Worm (Caenorhabditis elegans) whole organism, early embryonic: ENCODE results near the gene ZC443.3.

Experiments
- B0310.2 ChIP-seq: sonication (generic microtip); optimal IDR thresholded peaks from 2 replicates; lab custom pipeline; 2016; ENCODE audit warnings: mild to moderate bottlenecking, missing genetic modification characterization, missing compliant biosample characterization
- F13C5.2 ChIP-seq: sonication (generic microtip); optimal IDR thresholded peaks from 2 replicates; lab custom pipeline; 2017; ENCODE audit warnings: mild to moderate bottlenecking, missing genetic modification characterization, inconsistent platforms, missing compliant biosample characterization
- aly-1 ChIP-seq: sonication (generic microtip); optimal IDR thresholded peaks from 2 replicates; lab custom pipeline; 2016; ENCODE audit warnings: missing genetic modification characterization, missing compliant biosample characterization
- ama-1 ChIP-seq: fragments of 150-350 bp; optimal IDR thresholded peaks from 2 replicates; lab custom pipeline; 2014
- ceh-13 ChIP-seq: fragments of 200-800 bp; sonication (Bioruptor generic); optimal IDR thresholded peaks from 2 replicates; lab custom pipeline; 2018; ENCODE audit warnings: mild to moderate bottlenecking, missing genetic modification characterization, missing compliant biosample characterization
- ceh-36 ChIP-seq: sonication (generic microtip); optimal IDR thresholded peaks from 2 replicates; lab custom pipeline; 2016; ENCODE audit warnings: missing genetic modification characterization, inconsistent platforms, missing compliant biosample characterization
- ets-7 ChIP-seq: sonication (generic microtip); optimal IDR thresholded peaks from 2 replicates; lab custom pipeline; 2016; ENCODE audit warnings: missing genotype, missing genetic modification characterization, missing compliant biosample characterization
- flt-1 ChIP-seq: fragments of 200-800 bp; sonication (Bioruptor generic); IDR thresholded peaks from 2 replicates; pipeline ENCODE4 v1.3.6; 2022; ENCODE audit warnings: missing genetic modification characterization, missing compliant biosample characterization
- hmbx-1 ChIP-seq: sonication (generic microtip); optimal IDR thresholded peaks from 2 replicates; lab custom pipeline; 2016; ENCODE audit warnings: mild to moderate bottlenecking, missing genetic modification characterization, missing compliant biosample characterization
- hmg-4 ChIP-seq: fragments of 200-800 bp; sonication (Bioruptor generic); optimal IDR thresholded peaks from 2 replicates; lab custom pipeline; 2018; ENCODE audit warnings: mild to moderate bottlenecking, missing genetic modification characterization, missing compliant biosample characterization
- hnd-1 ChIP-seq: sonication (generic microtip); optimal IDR thresholded peaks from 2 replicates; lab custom pipeline; 2016; ENCODE audit warnings: missing genetic modification characterization, missing compliant biosample characterization
- pes-1 ChIP-seq: fragments of 200-800 bp; sonication (Bioruptor generic); IDR thresholded peaks from 2 replicates; pipeline ENCODE4 v1.3.6; 2022; ENCODE audit warnings: missing genetic modification reagents, missing genetic modification characterization, missing compliant biosample characterization
- scrt-1 ChIP-seq: fragments of 200-800 bp; sonication (Bioruptor generic); IDR thresholded peaks from 2 replicates; pipeline ENCODE4 v1.3.6; 2022; ENCODE audit warnings: missing genetic modification characterization, missing compliant biosample characterization
- sea-1 ChIP-seq: fragments of 200-800 bp; sonication (Bioruptor generic); conservative IDR thresholded peaks from 2 replicates; pipeline ENCODE4 v1.3.6; 2022; ENCODE audit warnings: missing genetic modification characterization, missing compliant biosample characterization
- tbx-11 ChIP-seq: fragments of 200-800 bp; sonication (Bioruptor generic); IDR thresholded peaks from 2 replicates; pipeline ENCODE4 v1.3.6; 2022; ENCODE audit warnings: missing genetic modification characterization, missing compliant biosample characterization
- tbx-37 ChIP-seq: fragments of 200-800 bp; sonication (Bioruptor generic); conservative IDR thresholded peaks from 2 replicates; pipeline ENCODE4 v1.3.6; 2022; ENCODE audit warnings: missing genetic modification reagents, missing genetic modification characterization, missing compliant biosample characterization
- tra-4 ChIP-seq: sonication (generic microtip); optimal IDR thresholded peaks from 2 replicates; lab custom pipeline; 2017; ENCODE audit warnings: missing genetic modification characterization, missing compliant biosample characterization

The ZC443.3 gene

DNA sequence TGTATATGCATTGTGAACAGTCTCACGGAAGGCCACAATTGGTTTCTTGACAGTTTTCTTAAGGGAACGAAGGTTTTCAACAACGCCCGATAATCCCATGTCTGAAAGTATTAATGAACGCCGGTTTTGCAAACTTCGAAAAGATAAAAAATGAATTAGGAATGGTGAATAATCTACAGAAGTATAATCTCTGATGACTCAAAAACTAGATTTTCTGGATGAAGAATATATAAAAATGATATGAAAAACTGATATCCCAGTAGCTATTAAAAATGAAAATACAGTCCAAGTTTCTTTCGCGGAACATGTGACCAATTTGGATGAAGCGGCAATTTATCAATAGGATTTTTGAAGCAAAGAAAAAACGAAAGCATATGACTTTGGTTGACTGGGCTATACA is at the start of gene ZC443.3:
TSS of gene ZC443.3 (minus strand) at position 101 of the 400 bp plus-strand sequence.
- TF ChIP-seq B0310.2 (tag; lab: Kevin White, UChicago) = no peak
- TF ChIP-seq hnd-1 = no peak
- TF ChIP-seq hmbx-1 (tag; lab: Kevin White, UChicago) = no peak
- no peak for TF ChIP-seq hmg-4
- TF ChIP-seq tbx-11 (GFP tag; lab: Robert Waterston, UW) = no peak

DNA sequence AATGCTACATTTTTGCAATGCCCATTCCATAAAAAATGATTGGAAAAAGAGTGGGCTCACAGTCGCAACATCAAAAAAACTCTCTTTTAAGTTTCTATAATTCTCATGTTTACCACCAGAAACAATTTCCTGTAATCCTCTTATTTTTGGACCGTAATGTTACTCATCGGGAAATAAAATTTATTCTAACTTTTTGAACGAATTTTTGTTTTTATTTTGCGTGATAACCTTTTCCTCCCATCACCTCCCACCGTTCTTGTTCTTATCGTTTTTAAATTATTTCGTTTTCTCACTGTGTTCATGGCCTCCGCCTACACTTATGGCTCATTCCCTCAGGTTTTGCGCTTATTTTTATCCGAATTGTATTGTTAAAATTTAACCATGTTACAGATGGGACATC is 45.2 kb upstream of the ZC443.3 start, which contains the start of gene anp-1:
TSS of gene anp-1 (plus strand) at position 301 of the 400 bp plus-strand sequence.
- no peak for TF ChIP-seq B0310.2 (tag; lab: Kevin White, UChicago)
- no peak for TF ChIP-seq ceh-13 (GFP tag; lab: Kevin White, UChicago)
- TF ChIP-seq scrt-1 = no peak
- no peak for TF ChIP-seq ama-1 (lab: Kevin White, UChicago)
- TF ChIP-seq tbx-11 (GFP tag; lab: Robert Waterston, UW) = no peak
- no peak for TF ChIP-seq sea-1 (GFP tag; lab: Robert Waterston, UW)
- no peak for TF ChIP-seq pes-1 (GFP tag; lab: Robert Waterston, UW)
- TF ChIP-seq F13C5.2 = no peak
- TF ChIP-seq hmg-4 = no peak
- TF ChIP-seq tbx-37 (GFP tag; lab: Robert Waterston, UW) = no peak
- no peak for TF ChIP-seq ceh-36 (tag; lab: Kevin White, UChicago)
- TF ChIP-seq tra-4 (tag; lab: Kevin White, UChicago) = no peak
- TF ChIP-seq hnd-1 = no peak
- no peak for TF ChIP-seq hmbx-1 (tag; lab: Kevin White, UChicago)
- no peak for TF ChIP-seq aly-1
- no peak for TF ChIP-seq flt-1 (GFP tag; lab: Robert Waterston, UW)
- TF ChIP-seq ets-7 (tag; lab: Kevin White, UChicago) = no peak

DNA sequence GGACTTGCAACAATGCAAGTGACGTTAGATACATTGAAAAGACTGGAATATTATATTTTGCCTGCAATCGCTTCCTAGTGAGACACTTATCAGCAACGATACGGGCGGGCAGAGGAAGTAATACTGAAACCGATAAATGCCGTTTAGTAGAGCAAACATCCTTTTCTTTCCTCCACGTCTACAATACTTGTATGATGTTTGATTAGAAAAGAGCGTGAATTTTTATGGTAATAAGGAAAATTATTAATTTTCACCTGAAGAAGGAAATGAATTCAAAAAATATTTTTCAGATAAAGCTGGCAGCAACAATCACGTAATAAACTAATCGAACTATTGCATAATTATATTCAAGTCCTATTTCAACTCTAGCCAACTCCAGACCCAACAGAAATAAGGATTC is 40.8 kb upstream of the ZC443.3 start, which contains the start of gene C44H9.7:
TSS of gene C44H9.7 (minus strand) at position 101 of the 400 bp plus-strand sequence.
- no peak for TF ChIP-seq hnd-1
- TF ChIP-seq B0310.2 (tag; lab: Kevin White, UChicago) = no peak
- TF ChIP-seq aly-1 = no peak

DNA sequence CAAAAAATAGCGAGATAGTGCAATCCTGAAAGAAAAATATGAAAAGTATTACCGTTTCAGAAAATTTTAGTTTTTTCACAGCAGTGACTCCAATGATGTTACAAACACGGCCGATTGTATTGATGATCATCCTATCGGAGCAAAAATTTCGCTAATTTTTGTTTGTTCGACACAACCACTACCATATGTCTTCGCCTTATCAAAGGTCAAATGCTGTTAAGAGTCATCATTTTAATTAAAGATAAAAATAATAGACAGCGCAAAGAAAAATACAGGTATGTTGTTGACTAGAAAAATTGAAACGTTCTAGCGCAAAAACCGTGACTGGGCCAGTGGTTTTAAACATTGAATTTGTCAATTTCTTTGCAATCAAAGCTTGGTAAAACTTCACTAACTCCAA is 38.4 kb upstream of the ZC443.3 start:
- TF ChIP-seq B0310.2 (tag; lab: Kevin White, UChicago) = no peak
- no peak for TF ChIP-seq tra-4 (tag; lab: Kevin White, UChicago)

DNA sequence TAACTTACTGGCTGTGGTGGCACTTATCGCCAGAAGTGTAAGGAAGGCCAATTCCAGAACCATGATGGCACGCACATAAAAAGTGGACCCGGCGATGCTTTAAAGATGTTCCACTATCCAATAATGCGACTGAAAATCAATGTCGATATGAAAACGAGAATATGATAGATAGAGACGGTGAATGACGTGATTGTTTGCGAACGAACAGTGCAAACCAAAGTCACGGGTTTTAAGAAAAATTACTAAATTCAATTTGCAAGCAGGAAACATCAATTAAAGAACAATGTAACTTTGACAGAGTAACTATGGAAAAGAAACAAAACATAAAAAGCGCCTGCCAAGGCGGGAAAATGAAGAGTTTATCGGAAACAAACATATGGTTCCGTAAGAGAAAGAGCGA is 35.8 kb upstream of the ZC443.3 start, which contains the start of gene C44H9.5:
TSS of gene C44H9.5 (minus strand) at position 129 of the 400 bp plus-strand sequence.
- TF ChIP-seq ceh-36 (tag; lab: Kevin White, UChicago) (no peak), flt-1 (GFP tag; lab: Robert Waterston, UW) (no peak), scrt-1 (no peak), ets-7 (tag; lab: Kevin White, UChicago) (no peak)

DNA sequence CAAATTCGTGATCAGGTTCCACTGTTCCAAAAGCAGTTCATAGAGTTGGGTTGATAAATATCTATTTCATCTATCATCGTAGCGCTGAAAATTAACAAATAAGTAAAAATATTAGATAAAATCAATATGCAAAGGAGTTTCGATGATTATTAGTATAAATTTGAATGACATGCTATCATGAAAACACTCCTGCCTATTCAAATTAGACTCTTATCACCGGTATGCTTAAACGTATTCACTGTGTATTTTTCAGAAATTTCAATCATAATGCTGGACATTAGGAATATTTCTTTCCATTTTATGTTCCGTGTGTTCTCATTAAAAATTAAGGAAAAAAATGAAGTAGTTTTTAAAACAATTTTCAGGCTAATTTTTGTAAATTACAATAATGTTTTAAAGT is 31.3 kb upstream of the ZC443.3 start, which contains the start of gene C44H9.6:
TSS of gene C44H9.6 (minus strand) at position 101 of the 400 bp plus-strand sequence.
- TF ChIP-seq pes-1 (GFP tag; lab: Robert Waterston, UW) = no peak
- no peak for TF ChIP-seq ets-7 (tag; lab: Kevin White, UChicago)
- no peak for TF ChIP-seq F13C5.2
- TF ChIP-seq flt-1 (GFP tag; lab: Robert Waterston, UW) = no peak
- TF ChIP-seq tbx-37 (GFP tag; lab: Robert Waterston, UW) = no peak
- no peak for TF ChIP-seq tra-4 (tag; lab: Kevin White, UChicago)
- TF ChIP-seq sea-1 (GFP tag; lab: Robert Waterston, UW) = no peak
- no peak for TF ChIP-seq scrt-1
- no peak for TF ChIP-seq ceh-36 (tag; lab: Kevin White, UChicago)

ce11 chrV:12844748-12845147 is 30.8 kb upstream of the ZC443.3 start:
- no peak for TF ChIP-seq ets-7 (tag; lab: Kevin White, UChicago)
- TF ChIP-seq sea-1 (GFP tag; lab: Robert Waterston, UW) = no peak
- TF ChIP-seq tbx-11 (GFP tag; lab: Robert Waterston, UW) = no peak
- TF ChIP-seq ceh-36 (tag; lab: Kevin White, UChicago) = no peak
- no peak for TF ChIP-seq aly-1
- TF ChIP-seq hnd-1 = no peak
- TF ChIP-seq F13C5.2 = no peak
- TF ChIP-seq ceh-13 (GFP tag; lab: Kevin White, UChicago) = no peak
- no peak for TF ChIP-seq flt-1 (GFP tag; lab: Robert Waterston, UW)
- TF ChIP-seq tbx-37 (GFP tag; lab: Robert Waterston, UW) = no peak
- no peak for TF ChIP-seq pes-1 (GFP tag; lab: Robert Waterston, UW)
- TF ChIP-seq hmg-4 = no peak
- no peak for TF ChIP-seq hmbx-1 (tag; lab: Kevin White, UChicago)
- no peak for TF ChIP-seq tra-4 (tag; lab: Kevin White, UChicago)
- no peak for TF ChIP-seq B0310.2 (tag; lab: Kevin White, UChicago)
- TF ChIP-seq ama-1 (lab: Kevin White, UChicago) = no peak
- no peak for TF ChIP-seq scrt-1

DNA sequence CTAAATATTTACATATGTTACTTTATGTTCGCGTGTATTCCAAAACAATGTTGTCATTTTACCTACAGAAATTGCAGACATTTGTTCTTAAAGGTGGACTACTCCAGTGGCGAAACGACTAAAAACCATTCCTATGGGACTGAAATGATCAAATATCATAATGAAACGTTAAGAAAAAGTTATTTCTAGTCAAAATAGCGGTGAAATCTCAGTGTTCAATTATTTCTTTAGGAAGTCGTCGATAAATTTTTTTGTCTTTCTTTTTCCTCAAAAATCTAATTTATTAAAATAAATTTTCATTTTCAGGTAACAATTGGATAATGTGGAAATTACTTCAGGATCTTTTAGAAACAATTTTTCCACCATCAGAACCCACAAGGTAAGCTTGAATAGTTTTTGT is 21.5 kb upstream of the ZC443.3 start, which contains the start of gene C44H9.4:
TSS of gene C44H9.4 (plus strand) at position 301 of the 400 bp plus-strand sequence.
- TF ChIP-seq flt-1 (GFP tag; lab: Robert Waterston, UW) (no peak), F13C5.2 (no peak), hnd-1 (no peak), hmbx-1 (tag; lab: Kevin White, UChicago) (no peak), tbx-37 (GFP tag; lab: Robert Waterston, UW) (no peak), scrt-1 (no peak), ama-1 (lab: Kevin White, UChicago) (no peak), ceh-36 (tag; lab: Kevin White, UChicago) (no peak), hmg-4 (no peak), pes-1 (GFP tag; lab: Robert Waterston, UW) (no peak), tra-4 (tag; lab: Kevin White, UChicago) (no peak), ets-7 (tag; lab: Kevin White, UChicago) (no peak), tbx-11 (GFP tag; lab: Robert Waterston, UW) (no peak)
